Fruit fly (Drosophila melanogaster) whole organism, embryonic: ENCODE data around the gene CG13033.

ENCODE experiments used
- Aef1 ChIP-seq: fragments of 200-800 bp; sonication (Bioruptor generic); IDR thresholded peaks from 3 replicates; pipeline ENCODE4 v1.3.6; 2022; ENCODE audit warnings: missing biosample characterization, missing genetic modification characterization
- Atf6 ChIP-seq: fragments of 200-800 bp; sonication (Bioruptor generic); IDR thresholded peaks from 2 replicates; pipeline ENCODE4 v1.3.6; 2022; ENCODE audit warnings: missing biosample characterization, missing genetic modification characterization
- B-H2 ChIP-seq: fragments of 200-800 bp; sonication (Bioruptor generic); optimal IDR thresholded peaks from 2 replicates; lab custom pipeline; 2018; ENCODE audit warnings: missing biosample characterization, mild to moderate bottlenecking, missing genetic modification characterization
- CG10543 ChIP-seq: fragments of 200-800 bp; sonication (Bioruptor generic); optimal IDR thresholded peaks from 3 replicates; lab custom pipeline; 2017; ENCODE audit warnings: missing biosample characterization, mild to moderate bottlenecking, missing genetic modification characterization, moderate library complexity
- CG12391 ChIP-seq: fragments of 200-800 bp; sonication (Bioruptor generic); optimal IDR thresholded peaks from 3 replicates; lab custom pipeline; 2018; ENCODE audit warnings: missing biosample characterization, mild to moderate bottlenecking, missing genetic modification characterization, moderate library complexity
- CG12659 ChIP-seq: fragments of 200-800 bp; sonication (Bioruptor generic); optimal IDR thresholded peaks from 3 replicates; lab custom pipeline; 2017; ENCODE audit warnings: mild to moderate bottlenecking, missing biosample characterization, missing genetic modification reagents, missing genetic modification characterization
- CG12744 ChIP-seq: fragments of 200-800 bp; sonication (Bioruptor generic); optimal IDR thresholded peaks from 2 replicates; lab custom pipeline; 2016; ENCODE audit warnings: missing biosample characterization, missing genetic modification characterization
- CG15514 ChIP-seq: fragments of 200-800 bp; sonication (Bioruptor generic); optimal IDR thresholded peaks from 3 replicates; lab custom pipeline; 2017; ENCODE audit warnings: missing biosample characterization, missing genetic modification characterization, mild to moderate bottlenecking, moderate library complexity, missing genetic modification reagents
- CG16779 ChIP-seq: fragments of 200-800 bp; sonication (Bioruptor generic); IDR thresholded peaks from 2 replicates; pipeline ENCODE4 v1.3.6; 2022; ENCODE audit warnings: missing biosample characterization, missing genetic modification characterization
- CG17802 ChIP-seq: fragments of 200-800 bp; sonication (Bioruptor generic); optimal IDR thresholded peaks from 2 replicates; lab custom pipeline; 2018; ENCODE audit warnings: missing biosample characterization, mild to moderate bottlenecking, missing genetic modification characterization, moderate library complexity
- CG30020 ChIP-seq: fragments of 200-800 bp; optimal IDR thresholded peaks from 2 replicates; lab custom pipeline; 2019; ENCODE audit warnings: missing biosample characterization, mild to moderate bottlenecking, missing genetic modification characterization, moderate library complexity
- CG33557 ChIP-seq: fragments of 200-800 bp; sonication (Bioruptor generic); optimal IDR thresholded peaks from 2 replicates; lab custom pipeline; 2019; ENCODE audit warnings: missing biosample characterization, mild to moderate bottlenecking, missing genetic modification characterization, moderate library complexity
- CG4282 ChIP-seq: fragments of 200-800 bp; sonication (Bioruptor generic); optimal IDR thresholded peaks from 2 replicates; lab custom pipeline; 2016; ENCODE audit warnings: missing biosample characterization, missing genetic modification characterization
- CG43689 ChIP-seq: fragments of 200-800 bp; sonication (Bioruptor generic); IDR thresholded peaks from 2 replicates; pipeline ENCODE4 v1.3.6; 2022; ENCODE audit warnings: missing biosample characterization, missing genetic modification characterization
- CG4424 ChIP-seq: fragments of 200-800 bp; sonication (Bioruptor generic); optimal IDR thresholded peaks from 3 replicates; lab custom pipeline; 2016; ENCODE audit warnings: missing biosample characterization, missing genetic modification characterization
- CG4730 ChIP-seq: fragments of 200-800 bp; sonication (Bioruptor generic); IDR thresholded peaks from 2 replicates; pipeline ENCODE4 v1.3.6; 2022; ENCODE audit warnings: missing biosample characterization, missing genetic modification characterization
- CG4854 ChIP-seq: fragments of 200-800 bp; sonication (Bioruptor generic); optimal IDR thresholded peaks from 2 replicates; lab custom pipeline; 2016; ENCODE audit warnings: missing biosample characterization, missing genetic modification characterization, inconsistent platforms
- CG5180 ChIP-seq: fragments of 200-800 bp; sonication (Bioruptor generic); optimal IDR thresholded peaks from 3 replicates; lab custom pipeline; 2017; ENCODE audit warnings: missing biosample characterization, missing genetic modification characterization, mild to moderate bottlenecking, moderate library complexity, missing genetic modification reagents
- CG6654 ChIP-seq: fragments of 200-800 bp; sonication (Bioruptor generic); optimal IDR thresholded peaks from 2 replicates; lab custom pipeline; 2017; ENCODE audit warnings: missing biosample characterization, mild to moderate bottlenecking, missing genetic modification characterization
- CG7963 ChIP-seq: fragments of 200-800 bp; sonication (Bioruptor generic); IDR thresholded peaks from 3 replicates; pipeline ENCODE4 v1.3.6; 2022; ENCODE audit warnings: missing biosample characterization, missing genetic modification characterization; ENCODE audit not compliant: partially characterized antibody
- CG8089 ChIP-seq: fragments of 200-800 bp; sonication (Bioruptor generic); optimal IDR thresholded peaks from 3 replicates; lab custom pipeline; 2016; ENCODE audit warnings: missing biosample characterization, missing genetic modification characterization
- CG8388 ChIP-seq: fragments of 200-800 bp; sonication (Bioruptor generic); optimal IDR thresholded peaks from 2 replicates; lab custom pipeline; 2019; ENCODE audit warnings: missing biosample characterization, mild to moderate bottlenecking, missing genetic modification characterization, moderate library complexity
- CHES-1-like ChIP-seq: fragments of 200-800 bp; sonication (Bioruptor generic); optimal IDR thresholded peaks from 2 replicates; lab custom pipeline; 2016; ENCODE audit warnings: missing biosample characterization, missing genetic modification characterization
- Chrac-16 ChIP-seq: fragments of 200-800 bp; sonication (Bioruptor generic); optimal IDR thresholded peaks from 3 replicates; lab custom pipeline; 2016; ENCODE audit warnings: missing biosample characterization, missing genetic modification characterization
- CoRest ChIP-seq: fragments of 200-800 bp; sonication (Bioruptor generic); optimal IDR thresholded peaks from 3 replicates; lab custom pipeline; 2018; ENCODE audit warnings: missing biosample characterization, mild to moderate bottlenecking, missing genetic modification characterization, moderate library complexity
- Dp ChIP-seq: fragments of 200-800 bp; sonication (Bioruptor generic); optimal IDR thresholded peaks from 2 replicates; lab custom pipeline; 2018; ENCODE audit warnings: missing biosample characterization, mild to moderate bottlenecking, missing genetic modification characterization, moderate library complexity
- ERR ChIP-seq: fragments of 200-800 bp; sonication (Bioruptor generic); optimal IDR thresholded peaks from 2 replicates; lab custom pipeline; 2016; ENCODE audit warnings: missing biosample characterization, missing genetic modification characterization
- Kr ChIP-seq: fragments of 200-800 bp; sonication (Bioruptor generic); optimal IDR thresholded peaks from 2 replicates; lab custom pipeline; 2017; ENCODE audit warnings: missing biosample characterization, mild to moderate bottlenecking, missing genetic modification characterization
- Lhr ChIP-seq: fragments of 200-800 bp; sonication (Bioruptor generic); optimal IDR thresholded peaks from 3 replicates; lab custom pipeline; 2017; ENCODE audit warnings: mild to moderate bottlenecking, missing biosample characterization, missing genetic modification reagents, missing genetic modification characterization
- MBD-R2 ChIP-seq: fragments of 200-800 bp; sonication (Bioruptor generic); IDR thresholded peaks from 2 replicates; pipeline ENCODE4 v1.3.6; 2022; ENCODE audit warnings: missing biosample characterization, missing genetic modification characterization
- MESR4 ChIP-seq: fragments of 200-800 bp; sonication (Bioruptor generic); optimal IDR thresholded peaks from 2 replicates; lab custom pipeline; 2018; ENCODE audit warnings: missing biosample characterization, mild to moderate bottlenecking, missing genetic modification characterization, moderate library complexity
- Mrtf ChIP-seq: fragments of 200-800 bp; sonication (Bioruptor generic); IDR thresholded peaks from 3 replicates; pipeline ENCODE4 v1.3.6; 2022; ENCODE audit warnings: missing biosample characterization, missing genetic modification characterization
- NC2α ChIP-seq: fragments of 200-800 bp; sonication (Bioruptor generic); optimal IDR thresholded peaks from 2 replicates; lab custom pipeline; 2016; ENCODE audit warnings: missing biosample characterization, missing genetic modification characterization
- PHDP ChIP-seq: fragments of 200-800 bp; sonication (Bioruptor generic); optimal IDR thresholded peaks from 3 replicates; lab custom pipeline; 2018; ENCODE audit warnings: missing biosample characterization, mild to moderate bottlenecking, missing genetic modification characterization, moderate library complexity
- Sry-δ ChIP-seq: fragments of 200-800 bp; sonication (Bioruptor generic); optimal IDR thresholded peaks from 2 replicates; lab custom pipeline; 2016; ENCODE audit warnings: missing biosample characterization, missing genetic modification characterization
- YL-1 ChIP-seq: fragments of 200-800 bp; sonication (Bioruptor generic); optimal IDR thresholded peaks from 3 replicates; lab custom pipeline; 2017; ENCODE audit warnings: missing biosample characterization, mild to moderate bottlenecking, missing genetic modification characterization
- en ChIP-seq: fragments of 200-800 bp; sonication (Bioruptor generic); optimal IDR thresholded peaks from 2 replicates; lab custom pipeline; 2016; ENCODE audit warnings: missing biosample characterization, missing genetic modification characterization
- exex ChIP-seq: fragments of 200-800 bp; sonication (Bioruptor generic); optimal IDR thresholded peaks from 4 replicates; lab custom pipeline; 2018; ENCODE audit warnings: missing biosample characterization, mild to moderate bottlenecking, missing genetic modification characterization, moderate library complexity
- fru ChIP-seq: fragments of >200 bp; optimal IDR thresholded peaks from 2 replicates; lab custom pipeline; 2017
- gce ChIP-seq: fragments of 200-800 bp; sonication (Bioruptor generic); IDR thresholded peaks from 3 replicates; pipeline ENCODE4 v1.3.6; 2022; ENCODE audit warnings: missing biosample characterization, missing genetic modification characterization
- gt ChIP-seq: fragments of 200-800 bp; sonication (Bioruptor generic); IDR thresholded peaks from 2 replicates; pipeline ENCODE4 v1.3.6; 2022; ENCODE audit warnings: missing biosample characterization, missing genetic modification characterization
- jigr1 ChIP-seq: fragments of 200-800 bp; sonication (Bioruptor generic); IDR thresholded peaks from 3 replicates; pipeline ENCODE4 v1.3.6; 2022; ENCODE audit warnings: missing biosample characterization, missing genetic modification characterization
- lbe ChIP-seq: fragments of 200-800 bp; sonication (Bioruptor generic); optimal IDR thresholded peaks from 2 replicates; lab custom pipeline; 2016; ENCODE audit warnings: missing biosample characterization, mild to moderate bottlenecking, missing genetic modification characterization
- nmo ChIP-seq: fragments of 200-800 bp; sonication (Bioruptor generic); optimal IDR thresholded peaks from 2 replicates; lab custom pipeline; 2018; ENCODE audit warnings: missing biosample characterization, mild to moderate bottlenecking, missing genetic modification characterization, moderate library complexity
- pros ChIP-seq: fragments of 200-800 bp; sonication (Bioruptor generic); optimal IDR thresholded peaks from 3 replicates; lab custom pipeline; 2019; ENCODE audit warnings: missing biosample characterization, mild to moderate bottlenecking, missing genetic modification characterization, moderate library complexity
- pzg ChIP-seq: fragments of 200-800 bp; sonication (Bioruptor generic); optimal IDR thresholded peaks from 3 replicates; lab custom pipeline; 2018; ENCODE audit warnings: missing biosample characterization, mild to moderate bottlenecking, missing genetic modification characterization, moderate library complexity
- row ChIP-seq: fragments of 200-800 bp; sonication (Bioruptor generic); IDR thresholded peaks from 3 replicates; pipeline ENCODE4 v1.3.6; 2022; ENCODE audit warnings: missing biosample characterization, missing genetic modification characterization
- sug ChIP-seq: fragments of 200-800 bp; optimal IDR thresholded peaks from 2 replicates; lab custom pipeline; 2019; ENCODE audit warnings: missing biosample characterization, mild to moderate bottlenecking, missing genetic modification characterization, moderate library complexity
- tin ChIP-seq: fragments of 200-800 bp; sonication (Bioruptor generic); optimal IDR thresholded peaks from 3 replicates; lab custom pipeline; 2016; ENCODE audit warnings: missing biosample characterization, missing genetic modification characterization
- tll ChIP-seq, 2 experiments: fragments of 200-800 bp in 1 of 2; fragments of >200 bp in 1 of 2; sonication (Bioruptor generic) in 1 of 2; optimal IDR thresholded peaks; 2 replicates each; lab custom pipeline; 2017 to 2019; ENCODE audit warnings: missing biosample characterization in 2 of 2, missing genetic modification characterization in 2 of 2, mild to moderate bottlenecking in 1 of 2, moderate library complexity in 1 of 2
- twi ChIP-seq: fragments of 200-800 bp; optimal IDR thresholded peaks from 2 replicates; lab custom pipeline; 2019; ENCODE audit warnings: missing biosample characterization, mild to moderate bottlenecking, missing genetic modification characterization, moderate library complexity
- zen ChIP-seq: fragments of 200-800 bp; sonication (Bioruptor generic); optimal IDR thresholded peaks from 3 replicates; lab custom pipeline; 2018; ENCODE audit warnings: missing biosample characterization, mild to moderate bottlenecking, missing genetic modification characterization, moderate library complexity

Gene CG13033

DNA sequence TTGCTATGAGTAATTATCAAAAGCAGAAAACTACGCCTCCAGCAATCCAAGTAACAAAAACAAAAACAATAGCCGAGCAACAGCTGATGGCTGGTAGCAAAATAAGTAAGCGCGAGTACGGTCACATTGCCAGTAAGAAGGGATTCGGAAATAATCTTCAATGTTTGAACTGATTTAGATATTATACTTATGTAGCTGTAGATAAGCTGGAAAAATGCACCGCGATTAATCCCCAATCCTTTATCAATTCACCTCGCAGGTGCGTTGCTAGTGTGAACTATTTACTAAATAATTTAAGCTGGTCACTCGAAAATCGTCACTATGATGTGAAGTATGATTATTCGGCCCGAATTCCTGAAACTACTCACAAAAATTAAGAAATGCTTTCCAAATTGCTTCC, 41.6 kb upstream of the CG13033 start, which contains the start of the genes Syx8 and CG32163 (continued):
- TF ChIP-seq CG8089 (GFP tag; lab: Kevin White, UChicago) (no peak), row (peak; percentile 56), CG12659 (GFP tag; lab: Kevin White, UChicago) (peak; percentile 32), NC2α (GFP tag; lab: Kevin White, UChicago) (no peak), CG15514 (peak; percentile 51), CG16779 (GFP tag; lab: Robert Waterston, UW) (no peak), gce (GFP tag; lab: Robert Waterston, UW) (no peak), Sry-δ (GFP tag; lab: Kevin White, UChicago) (peak; percentile 36), Dp (GFP tag; lab: Kevin White, UChicago) (peak; percentile 10), zen (tag; lab: Kevin White, UChicago) (no peak), MBD-R2 (GFP tag; lab: Robert Waterston, UW) (peak; percentile 91), B-H2 (GFP tag; lab: Kevin White, UChicago) (no peak), tll (GFP tag; optimal IDR thresholded peaks at IDR 0.05; lab: Kevin White, UChicago) (no peak), CG12744 (no peak), CG4854 (GFP tag; lab: Kevin White, UChicago) (no peak), CG4424 (GFP tag; lab: Kevin White, UChicago) (no peak), CHES-1-like (GFP tag; lab: Kevin White, UChicago) (peak; percentile 5), CG5180 (GFP tag; lab: Kevin White, UChicago) (no peak), CG8388 (GFP tag; lab: Kevin White, UChicago) (no peak), Mrtf (no peak), CG17802 (no peak), ERR (GFP tag; lab: Kevin White, UChicago) (no peak), CG4730 (no peak), CG7963 (GFP tag; lab: Robert Waterston, UW) (no peak), CG4282 (GFP tag; lab: Kevin White, UChicago) (no peak), PHDP (tag; lab: Kevin White, UChicago) (no peak), sug (tag; lab: Kevin White, UChicago) (peak; percentile 30), Atf6 (GFP tag; lab: Robert Waterston, UW) (no peak), jigr1 (GFP tag; lab: Robert Waterston, UW) (no peak), Chrac-16 (GFP tag; lab: Kevin White, UChicago) (no peak), CG30020 (tag; lab: Kevin White, UChicago) (peak; percentile 13), Aef1 (GFP tag; lab: Robert Waterston, UW) (no peak), gt (GFP tag; lab: Robert Waterston, UW) (no peak), MESR4 (GFP tag; lab: Kevin White, UChicago) (peak; percentile 67), Lhr (GFP tag; lab: Kevin White, UChicago) (no peak), nmo (peak; percentile 17), en (no peak), YL-1 (GFP tag; lab: Kevin White, UChicago) (peak; percentile 49), CG12391 (tag; lab: Kevin White, UChicago) (peak; percentile 17), pros (no peak), tin (no peak), exex (no peak), lbe (no peak), CoRest (no peak), twi (tag; lab: Kevin White, UChicago) (no peak), CG43689 (GFP tag; lab: Robert Waterston, UW) (no peak), Kr (GFP tag; lab: Kevin White, UChicago) (no peak), CG10543 (GFP tag; lab: Kevin White, UChicago) (no peak), pzg (GFP tag; lab: Kevin White, UChicago) (peak; percentile 61), CG6654 (GFP tag; lab: Kevin White, UChicago) (no peak), CG33557 (no peak), fru (lab: Kevin White, UChicago) (no peak)
